Fruit fly (Drosophila melanogaster) whole organism, embryonic: ENCODE results near the gene CG13893.

Source experiments
- Abd-B ChIP-seq: fragments of 200-800 bp; sonication (Bioruptor generic); optimal IDR thresholded peaks from 2 replicates; lab custom pipeline; 2018; ENCODE audit warnings: missing biosample characterization, mild to moderate bottlenecking, missing genetic modification characterization, moderate library complexity
- Ada2b ChIP-seq: fragments of 200-800 bp; sonication (Bioruptor generic); IDR thresholded peaks from 2 replicates; pipeline ENCODE4 v1.3.6; 2022; ENCODE audit warnings: missing biosample characterization, missing genetic modification characterization
- BtbVII ChIP-seq: fragments of 200-800 bp; sonication (Bioruptor generic); optimal IDR thresholded peaks from 3 replicates; lab custom pipeline; 2017; ENCODE audit warnings: missing biosample characterization, mild to moderate bottlenecking, missing genetic modification characterization
- C15 ChIP-seq: fragments of 200-800 bp; sonication (Bioruptor generic); IDR thresholded peaks from 3 replicates; pipeline ENCODE4 v1.3.6; 2022; ENCODE audit warnings: missing biosample characterization, missing genetic modification characterization
- CG10147 ChIP-seq: fragments of 200-800 bp; sonication (Bioruptor generic); optimal IDR thresholded peaks from 2 replicates; lab custom pipeline; 2019; ENCODE audit warnings: missing biosample characterization, mild to moderate bottlenecking, missing genetic modification characterization, moderate library complexity
- CG10431 ChIP-seq: fragments of 200-800 bp; sonication (Bioruptor generic); optimal IDR thresholded peaks from 3 replicates; lab custom pipeline; 2018; ENCODE audit warnings: missing biosample characterization, mild to moderate bottlenecking, missing genetic modification characterization
- CG11560 ChIP-seq: fragments of 200-800 bp; sonication (Bioruptor generic); IDR thresholded peaks from 3 replicates; pipeline ENCODE4 v1.3.6; 2022; ENCODE audit warnings: missing biosample characterization, missing genetic modification characterization
- CG12236 ChIP-seq: fragments of 200-800 bp; sonication (Bioruptor generic); optimal IDR thresholded peaks from 2 replicates; lab custom pipeline; 2016; ENCODE audit warnings: missing biosample characterization, missing genetic modification characterization
- CG14710 ChIP-seq: fragments of 200-800 bp; sonication (Bioruptor generic); optimal IDR thresholded peaks from 3 replicates; lab custom pipeline; 2019; ENCODE audit warnings: missing biosample characterization, mild to moderate bottlenecking, missing genetic modification characterization, moderate library complexity
- CG17385 ChIP-seq: fragments of 200-800 bp; sonication (Bioruptor generic); optimal IDR thresholded peaks from 3 replicates; lab custom pipeline; 2018; ENCODE audit warnings: missing biosample characterization, mild to moderate bottlenecking, missing genetic modification characterization
- CG2116 ChIP-seq: fragments of 200-800 bp; sonication (Bioruptor generic); optimal IDR thresholded peaks from 3 replicates; lab custom pipeline; 2018; ENCODE audit warnings: missing biosample characterization, mild to moderate bottlenecking, missing genetic modification characterization
- CG2120 ChIP-seq: fragments of 200-800 bp; sonication (Bioruptor generic); optimal IDR thresholded peaks from 3 replicates; lab custom pipeline; 2016; ENCODE audit warnings: missing biosample characterization, missing genetic modification characterization
- CG2712 ChIP-seq: fragments of 200-800 bp; optimal IDR thresholded peaks from 3 replicates; lab custom pipeline; 2019; ENCODE audit warnings: missing biosample characterization, mild to moderate bottlenecking, missing genetic modification characterization, moderate library complexity
- CG34224 ChIP-seq: fragments of 200-800 bp; sonication (Bioruptor generic); IDR thresholded peaks from 3 replicates; pipeline ENCODE4 v1.3.6; 2022; ENCODE audit warnings: missing biosample characterization, missing genetic modification characterization; ENCODE audit not compliant: partially characterized antibody
- CG4424 ChIP-seq: fragments of 200-800 bp; sonication (Bioruptor generic); optimal IDR thresholded peaks from 3 replicates; lab custom pipeline; 2016; ENCODE audit warnings: missing biosample characterization, missing genetic modification characterization
- CG6765 ChIP-seq: fragments of 200-800 bp; sonication (Bioruptor generic); optimal IDR thresholded peaks from 3 replicates; lab custom pipeline; 2017; ENCODE audit warnings: missing biosample characterization, mild to moderate bottlenecking, missing genetic modification characterization
- CG7357 ChIP-seq: fragments of 200-800 bp; sonication (Bioruptor generic); IDR thresholded peaks from 3 replicates; pipeline ENCODE4 v1.3.6; 2022; ENCODE audit warnings: missing biosample characterization, missing genetic modification characterization
- CG7745 ChIP-seq: fragments of 200-800 bp; sonication (Bioruptor generic); optimal IDR thresholded peaks from 2 replicates; lab custom pipeline; 2018; ENCODE audit warnings: missing biosample characterization, mild to moderate bottlenecking, missing genetic modification characterization, moderate library complexity
- CG7839 ChIP-seq: fragments of 200-800 bp; sonication (Bioruptor generic); optimal IDR thresholded peaks from 3 replicates; lab custom pipeline; 2018; ENCODE audit warnings: missing biosample characterization, mild to moderate bottlenecking, missing genetic modification characterization, moderate library complexity
- D ChIP-seq, 2 experiments: fragments of 200-800 bp in 1 of 2; fragments of >200 bp in 1 of 2; sonication (Bioruptor generic) in 1 of 2; optimal IDR thresholded peaks; 2 replicates in 1 of 2; 3 replicates in 1 of 2; lab custom pipeline; 2017; ENCODE audit warnings: mild to moderate bottlenecking in 1 of 2, missing biosample characterization in 1 of 2, missing genetic modification characterization in 1 of 2, missing genetic modification reagents in 1 of 2
- Dbx ChIP-seq: fragments of 200-800 bp; sonication (Bioruptor generic); IDR thresholded peaks from 3 replicates; pipeline ENCODE4 v1.3.6; 2022; ENCODE audit warnings: missing biosample characterization, missing genetic modification characterization
- Dip2 ChIP-seq: fragments of 200-800 bp; sonication (Bioruptor generic); IDR thresholded peaks from 2 replicates; pipeline ENCODE4 v1.3.6; 2022; ENCODE audit warnings: missing biosample characterization, missing genetic modification characterization
- Dp ChIP-seq: fragments of 200-800 bp; sonication (Bioruptor generic); optimal IDR thresholded peaks from 2 replicates; lab custom pipeline; 2018; ENCODE audit warnings: missing biosample characterization, mild to moderate bottlenecking, missing genetic modification characterization, moderate library complexity
- Gug ChIP-seq: fragments of 200-800 bp; sonication (Bioruptor generic); IDR thresholded peaks from 4 replicates; pipeline ENCODE4 v1.3.6; 2022; ENCODE audit warnings: missing biosample characterization, missing genetic modification characterization
- Jarid2 ChIP-seq: fragments of 200-800 bp; sonication (Bioruptor generic); optimal IDR thresholded peaks from 3 replicates; lab custom pipeline; 2017; ENCODE audit warnings: mild to moderate bottlenecking, missing biosample characterization, missing genetic modification reagents, missing genetic modification characterization
- Mad ChIP-seq: fragments of 200-800 bp; sonication (Bioruptor generic); optimal IDR thresholded peaks from 2 replicates; lab custom pipeline; 2016; ENCODE audit warnings: missing biosample characterization, missing genetic modification characterization
- Max ChIP-seq: fragments of 200-800 bp; sonication (Bioruptor generic); optimal IDR thresholded peaks from 2 replicates; lab custom pipeline; 2016; ENCODE audit warnings: missing biosample characterization, mild to moderate bottlenecking, missing genetic modification characterization
- Nf-YA ChIP-seq: fragments of 200-800 bp; sonication (Bioruptor generic); IDR thresholded peaks from 2 replicates; pipeline ENCODE4 v1.3.6; 2022; ENCODE audit warnings: missing biosample characterization, missing genetic modification characterization
- Oaz ChIP-seq: fragments of 200-800 bp; sonication (Bioruptor generic); IDR thresholded peaks from 2 replicates; pipeline ENCODE4 v1.3.6; 2022; ENCODE audit warnings: missing biosample characterization, missing genetic modification characterization
- Taf1 ChIP-seq: fragments of 200-800 bp; sonication (Bioruptor generic); IDR thresholded peaks from 2 replicates; pipeline ENCODE4 v1.3.6; 2022; ENCODE audit warnings: missing biosample characterization, missing genetic modification characterization
- Tbp ChIP-seq: fragments of >200 bp; optimal IDR thresholded peaks from 2 replicates; lab custom pipeline; 2018; ENCODE audit warnings: missing biosample characterization, missing genetic modification characterization
- ab ChIP-seq: fragments of 200-800 bp; sonication (Bioruptor generic); optimal IDR thresholded peaks from 2 replicates; lab custom pipeline; 2016; ENCODE audit warnings: missing biosample characterization, missing genetic modification characterization
- aop ChIP-seq: fragments of 200-800 bp; sonication (Bioruptor generic); IDR thresholded peaks from 2 replicates; pipeline ENCODE4 v1.3.6; 2022; ENCODE audit warnings: missing biosample characterization, missing genetic modification characterization
- ap ChIP-seq: fragments of 200-800 bp; sonication (Bioruptor generic); IDR thresholded peaks from 2 replicates; pipeline ENCODE4 v1.3.6; 2022; ENCODE audit warnings: missing biosample characterization, missing genetic modification characterization
- bcd ChIP-seq: fragments of 200-800 bp; sonication (Bioruptor generic); optimal IDR thresholded peaks from 2 replicates; lab custom pipeline; 2017; ENCODE audit warnings: missing biosample characterization, mild to moderate bottlenecking, missing genetic modification characterization
- br ChIP-seq: fragments of >200 bp; optimal IDR thresholded peaks from 2 replicates; lab custom pipeline; 2017
- chinmo ChIP-seq: fragments of 200-800 bp; sonication (Bioruptor generic); IDR thresholded peaks from 4 replicates; pipeline ENCODE4 v1.3.6; 2022; ENCODE audit warnings: missing biosample characterization, missing genetic modification characterization; ENCODE audit not compliant: partially characterized antibody
- grn ChIP-seq: fragments of 200-800 bp; sonication (Bioruptor generic); optimal IDR thresholded peaks from 3 replicates; lab custom pipeline; 2017; ENCODE audit warnings: missing biosample characterization, missing genetic modification characterization
- gsb ChIP-seq: fragments of 200-800 bp; sonication (Bioruptor generic); IDR thresholded peaks from 2 replicates; pipeline ENCODE4 v1.3.6; 2022; ENCODE audit warnings: missing biosample characterization, missing genetic modification characterization
- hb ChIP-seq: fragments of 200-800 bp; sonication (Bioruptor generic); IDR thresholded peaks from 3 replicates; pipeline ENCODE4 v1.3.6; 2022; ENCODE audit warnings: missing biosample characterization, missing genetic modification characterization; ENCODE audit not compliant: partially characterized antibody
- lmd ChIP-seq: fragments of 200-800 bp; sonication (Bioruptor generic); IDR thresholded peaks from 2 replicates; pipeline ENCODE4 v1.3.6; 2022; ENCODE audit warnings: missing biosample characterization, missing genetic modification characterization
- luna ChIP-seq: fragments of 200-800 bp; sonication (Bioruptor generic); optimal IDR thresholded peaks from 2 replicates; lab custom pipeline; 2016; ENCODE audit warnings: missing biosample characterization, missing genetic modification characterization
- mam ChIP-seq: fragments of 200-800 bp; sonication (Bioruptor generic); optimal IDR thresholded peaks from 3 replicates; lab custom pipeline; 2016; ENCODE audit warnings: missing biosample characterization, missing genetic modification characterization
- org-1 ChIP-seq: fragments of 200-800 bp; sonication (Bioruptor generic); optimal IDR thresholded peaks from 2 replicates; lab custom pipeline; 2017; ENCODE audit warnings: missing biosample characterization, missing genetic modification characterization
- sc ChIP-seq, 3 experiments: fragments of >200 bp in 2 of 3; fragments of 200-800 bp in 1 of 3; sonication (Bioruptor generic) in 1 of 3; optimal IDR thresholded peaks; 2 replicates in 2 of 3; 3 replicates in 1 of 3; lab custom pipeline; 2017; ENCODE audit warnings: mild to moderate bottlenecking in 1 of 3, missing biosample characterization in 1 of 3, missing genetic modification characterization in 1 of 3, missing genetic modification reagents in 1 of 3
- sob ChIP-seq: fragments of 200-800 bp; sonication (Bioruptor generic); IDR thresholded peaks from 2 replicates; pipeline ENCODE4 v1.3.6; 2022; ENCODE audit warnings: missing biosample characterization, missing genetic modification characterization
- stc ChIP-seq: fragments of 200-800 bp; sonication (Bioruptor generic); IDR thresholded peaks from 2 replicates; pipeline ENCODE4 v1.3.6; 2022; ENCODE audit warnings: missing biosample characterization, missing genetic modification characterization
- sug ChIP-seq: fragments of 200-800 bp; optimal IDR thresholded peaks from 2 replicates; lab custom pipeline; 2019; ENCODE audit warnings: missing biosample characterization, mild to moderate bottlenecking, missing genetic modification characterization, moderate library complexity
- tio ChIP-seq: fragments of 200-800 bp; sonication (Bioruptor generic); optimal IDR thresholded peaks from 2 replicates; lab custom pipeline; 2017; ENCODE audit warnings: missing biosample characterization, missing genetic modification characterization, inconsistent platforms
- tx ChIP-seq: fragments of 200-800 bp; sonication (Bioruptor generic); optimal IDR thresholded peaks from 2 replicates; lab custom pipeline; 2016; ENCODE audit warnings: missing biosample characterization, missing genetic modification characterization
- zen ChIP-seq: fragments of 200-800 bp; sonication (Bioruptor generic); optimal IDR thresholded peaks from 3 replicates; lab custom pipeline; 2018; ENCODE audit warnings: missing biosample characterization, mild to moderate bottlenecking, missing genetic modification characterization, moderate library complexity

The CG13893 gene

DNA sequence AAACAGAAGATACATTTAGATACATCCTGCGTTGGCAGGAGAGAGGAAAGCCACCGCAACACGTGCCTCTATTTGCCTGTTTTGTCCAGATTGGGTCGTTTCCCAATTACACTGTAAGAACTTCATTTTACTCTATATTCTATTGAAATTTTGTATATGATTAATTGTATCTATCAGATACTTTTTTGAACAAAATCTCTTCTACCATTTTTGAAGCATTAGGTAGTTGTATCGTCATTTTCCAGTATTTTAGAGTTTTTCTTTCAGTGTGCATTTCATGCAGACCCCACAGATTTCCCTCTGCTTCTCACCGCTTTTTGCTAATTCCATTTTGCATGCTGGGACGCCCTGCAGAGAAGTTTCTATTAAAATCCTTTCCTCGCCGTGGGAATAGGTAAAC, 49.2 kb downstream of the CG13893 start (continued):
- TF ChIP-seq D (optimal IDR thresholded peaks at IDR 0.05; lab: Kevin White, UChicago), result no peak
- TF ChIP-seq D (GFP tag; optimal IDR thresholded peaks at IDR 0.05; lab: Kevin White, UChicago), result peak; percentile 26
- TF ChIP-seq Mad (GFP tag; lab: Kevin White, UChicago), result peak; percentile 7
- TF ChIP-seq Oaz (GFP tag; lab: Robert Waterston, UW), result peak; percentile 45; the same call in 1 of the 2 replicates
- TF ChIP-seq bcd, result peak; percentile 8
- peak; percentile 29 for TF ChIP-seq tio (GFP tag; lab: Kevin White, UChicago)
- no peak for TF ChIP-seq aop
- TF ChIP-seq Taf1, result no peak
- TF ChIP-seq Nf-YA (GFP tag; lab: Robert Waterston, UW), result no peak
- TF ChIP-seq CG4424 (GFP tag; lab: Kevin White, UChicago), result peak; percentile 31
- TF ChIP-seq ab, result no peak
- no peak for TF ChIP-seq CG6765
- TF ChIP-seq zen, result peak; percentile 23
- TF ChIP-seq CG2712 (tag; lab: Kevin White, UChicago), result peak; percentile 62
- TF ChIP-seq sc (optimal IDR thresholded peaks at IDR 0.05; lab: Kevin White, UChicago), result no peak
- no peak for TF ChIP-seq sc (GFP tag; optimal IDR thresholded peaks at IDR 0.05; lab: Kevin White, UChicago)
- no peak for TF ChIP-seq grn (GFP tag; lab: Kevin White, UChicago)
- TF ChIP-seq CG2116 (GFP tag; lab: Kevin White, UChicago), result no peak
- peak; percentile 70 for TF ChIP-seq CG7839 (tag; lab: Kevin White, UChicago)
- no peak for TF ChIP-seq Tbp (GFP tag; lab: Kevin White, UChicago)
- no peak for TF ChIP-seq Dip2
- peak; percentile 33 for TF ChIP-seq CG17385 (GFP tag; lab: Kevin White, UChicago)
- TF ChIP-seq stc (GFP tag; lab: Robert Waterston, UW), result peak; percentile 62
- TF ChIP-seq CG12236, result no peak
- TF ChIP-seq ap (GFP tag; lab: Robert Waterston, UW), result 0 out of 2 replicates have a peak, but pooled peaks have one; percentile 28
- peak; percentile 62 for TF ChIP-seq lmd (GFP tag; lab: Robert Waterston, UW)
- peak; percentile 16 for TF ChIP-seq Abd-B
- peak; percentile 65 for TF ChIP-seq CG2120 (GFP tag; lab: Kevin White, UChicago)
- TF ChIP-seq tx (GFP tag; lab: Kevin White, UChicago), result no peak
- TF ChIP-seq CG10431 (GFP tag; lab: Kevin White, UChicago), result no peak
- no peak for TF ChIP-seq luna (GFP tag; lab: Kevin White, UChicago)
- peak; percentile 43 for TF ChIP-seq CG10147 (GFP tag; lab: Kevin White, UChicago)
- TF ChIP-seq sug (tag; lab: Kevin White, UChicago), result no peak
- TF ChIP-seq hb (GFP tag; lab: Robert Waterston, UW), result no peak
- no peak for TF ChIP-seq chinmo (GFP tag; lab: Robert Waterston, UW)
- TF ChIP-seq Jarid2, result no peak
- TF ChIP-seq CG11560 (tag; lab: Robert Waterston, UW), result no peak; the same call in 2 of the 3 replicates
- TF ChIP-seq Dbx (GFP tag; lab: Robert Waterston, UW), result peak; percentile 71
- TF ChIP-seq CG7745 (tag; lab: Kevin White, UChicago), result no peak
- TF ChIP-seq CG14710 (tag; lab: Kevin White, UChicago), result peak; percentile 31
- no peak for TF ChIP-seq BtbVII
- TF ChIP-seq br (lab: Kevin White, UChicago), result no peak
- peak; percentile 64 for TF ChIP-seq sob
- peak; percentile 31; the same call in 1 of the 2 replicates for TF ChIP-seq Ada2b (GFP tag; lab: Robert Waterston, UW)
- TF ChIP-seq Max, result no peak
- TF ChIP-seq mam, result peak; percentile 32
- no peak for TF ChIP-seq org-1 (GFP tag; lab: Kevin White, UChicago)
- no peak for TF ChIP-seq CG34224
- TF ChIP-seq gsb (GFP tag; lab: Robert Waterston, UW), result no peak
- peak; percentile 48; the same call in 2 of the 4 replicates for TF ChIP-seq Gug (GFP tag; lab: Robert Waterston, UW)
- no peak for TF ChIP-seq Dp (GFP tag; lab: Kevin White, UChicago)
- 0 out of 3 replicates have a peak, but pooled peaks have one; percentile 31 for TF ChIP-seq C15 (GFP tag; lab: Robert Waterston, UW)
- no peak for TF ChIP-seq CG7357
